Fruit fly (Drosophila melanogaster): ENCODE measurements around the gene Ugt35B1.

- TF ChIP-seq psq (optimal IDR thresholded peaks at IDR 0.05) (no peak), EcR (GFP tag; optimal IDR thresholded peaks at IDR 0.05) (no peak), usp (GFP tag; optimal IDR thresholded peaks at IDR 0.05) (no peak)
Observed at dm6 chr3R:11195792-11196191, 25.7 kb upstream of the Ugt35B1 start, which contains the start of gene CG18577.

Data from whole organism.